Worm (Caenorhabditis elegans) whole organism, late embryonic: ENCODE results near the gene F31A3.3.

ENCODE experiments used
- ama-1 ChIP-seq: fragments of 150-350 bp; optimal IDR thresholded peaks from 2 replicates; lab custom pipeline; 2014
- ceh-2 ChIP-seq: sonication (generic microtip); optimal IDR thresholded peaks from 2 replicates; lab custom pipeline; 2016; ENCODE audit warnings: missing genotype, missing genetic modification characterization, missing compliant biosample characterization
- hlh-30 ChIP-seq: sonication (generic microtip); optimal IDR thresholded peaks from 2 replicates; lab custom pipeline; 2017; ENCODE audit warnings: antibody characterized with exemption, missing genetic modification characterization, missing compliant biosample characterization; ENCODE audit not compliant: insufficient read depth
- hlh-6 ChIP-seq: sonication (generic microtip); optimal IDR thresholded peaks from 2 replicates; lab custom pipeline; 2016; ENCODE audit warnings: missing genotype, missing genetic modification characterization, missing compliant biosample characterization
- mec-3 ChIP-seq: sonication (generic microtip); optimal IDR thresholded peaks from 2 replicates; lab custom pipeline; 2016; ENCODE audit warnings: borderline replicate concordance, missing genetic modification characterization, missing compliant biosample characterization
- nhr-11 ChIP-seq: fragments of 150-350 bp; optimal IDR thresholded peaks from 2 replicates; lab custom pipeline; 2014; ENCODE audit warnings: missing biosample characterization, missing genetic modification characterization
- pha-4 ChIP-seq: fragments of 150-350 bp; optimal IDR thresholded peaks from 2 replicates; lab custom pipeline; 2018; ENCODE audit warnings: missing biosample characterization, missing genetic modification reagents, missing genetic modification characterization
- sdc-2 ChIP-seq: sonication (generic microtip); optimal IDR thresholded peaks from 2 replicates; lab custom pipeline; 2016; ENCODE audit warnings: missing genotype, missing genetic modification characterization, missing compliant biosample characterization
- syd-9 ChIP-seq: sonication (generic microtip); optimal IDR thresholded peaks from 2 replicates; lab custom pipeline; 2016; ENCODE audit warnings: mild to moderate bottlenecking, missing genetic modification characterization, moderate library complexity, missing compliant biosample characterization

ce11 chrX:17519476-17519875 is 14.4 kb downstream of the F31A3.3 start:
- TF ChIP-seq hlh-30 (tag; lab: Kevin White, UChicago) (no peak), nhr-11 (tag; lab: Kevin White, UChicago) (no peak), hlh-6 (tag; lab: Kevin White, UChicago) (peak; percentile 12), ama-1 (lab: Kevin White, UChicago) (no peak), mec-3 (tag; lab: Kevin White, UChicago) (no peak), ceh-2 (tag; lab: Kevin White, UChicago) (no peak), pha-4 (no peak), sdc-2 (peak; percentile 29), syd-9 (tag; lab: Kevin White, UChicago) (no peak)
